Worm (Caenorhabditis elegans) whole organism, L2 larva: ENCODE measurements around the gene pha-2.

Source experiments
- elt-1 ChIP-seq: fragments of 150-350 bp; optimal IDR thresholded peaks from 2 replicates; lab custom pipeline; 2014; ENCODE audit warnings: missing biosample characterization, missing genetic modification characterization
- elt-3 ChIP-seq: sonication (generic microtip); optimal IDR thresholded peaks from 2 replicates; lab custom pipeline; 2017; ENCODE audit warnings: missing biosample characterization, missing genetic modification characterization
- lin-13 ChIP-seq: fragments of 150-350 bp; optimal IDR thresholded peaks from 2 replicates; lab custom pipeline; 2014; ENCODE audit warnings: missing biosample characterization, missing genetic modification reagents, missing genetic modification characterization
- skn-1 ChIP-seq: sonication (generic microtip); optimal IDR thresholded peaks from 2 replicates; lab custom pipeline; 2017; ENCODE audit warnings: missing biosample characterization, missing genetic modification characterization
- zag-1 ChIP-seq: fragments of 150-350 bp; optimal IDR thresholded peaks from 2 replicates; lab custom pipeline; 2014; ENCODE audit warnings: missing biosample characterization, missing genetic modification characterization
- ztf-4 ChIP-seq: fragments of 150-350 bp; optimal IDR thresholded peaks from 2 replicates; lab custom pipeline; 2014; ENCODE audit warnings: missing biosample characterization, missing genetic modification characterization

DNA sequence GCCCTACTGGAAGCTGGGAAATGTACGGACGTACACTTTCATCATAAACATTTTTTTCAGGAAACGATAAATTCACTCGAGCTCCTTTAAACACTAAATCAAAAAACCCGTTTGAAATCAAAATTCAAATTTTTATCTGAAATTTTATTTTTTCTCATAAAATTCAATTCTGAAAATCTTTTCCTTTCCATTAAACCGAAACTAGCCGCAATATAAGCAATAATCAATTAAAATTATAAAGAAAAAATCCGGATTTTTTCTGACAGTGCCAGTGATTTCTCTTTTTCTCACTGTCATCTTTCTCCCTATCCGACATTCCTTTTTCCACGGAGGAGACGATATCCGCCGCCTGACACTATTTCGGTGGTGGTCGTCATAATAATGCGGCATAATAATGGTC is 19.1 kb upstream of the pha-2 start, which contains the start of gene lpr-7:
- TF ChIP-seq ztf-4 (no peak), lin-13 (GFP tag; lab: Kevin White, UChicago) (no peak), skn-1 (no peak), elt-1 (no peak), zag-1 (no peak), elt-3 (tag; lab: Kevin White, UChicago) (no peak)
